Worm (Caenorhabditis elegans): ENCODE results near the gene spin-2.

- TF ChIP-seq zag-1 (tag; optimal IDR thresholded peaks at IDR 0.05) (no peak), aly-2 (tag; optimal IDR thresholded peaks at IDR 0.05) (no peak)
Observed at ce11 chrIV:13067200-13067599, 19.6 kb upstream of the spin-2 start, which contains the start of gene col-131.

All from whole organism, L3 larva.